Fruit fly (Drosophila melanogaster) whole organism, embryonic: ENCODE data around the gene CG5928.

Experiments
- Adf1 ChIP-seq: fragments of 200-800 bp; sonication (Bioruptor generic); IDR thresholded peaks from 2 replicates; pipeline ENCODE4 v1.3.6; 2022; ENCODE audit warnings: missing biosample characterization, missing genetic modification characterization
- Atf-2 ChIP-seq: fragments of 200-800 bp; sonication (Bioruptor generic); optimal IDR thresholded peaks from 2 replicates; lab custom pipeline; 2016; ENCODE audit warnings: missing biosample characterization, missing genetic modification characterization
- Atf6 ChIP-seq: fragments of 200-800 bp; sonication (Bioruptor generic); IDR thresholded peaks from 2 replicates; pipeline ENCODE4 v1.3.6; 2022; ENCODE audit warnings: missing biosample characterization, missing genetic modification characterization
- CG1024 ChIP-seq: fragments of 200-800 bp; sonication (Bioruptor generic); IDR thresholded peaks from 2 replicates; pipeline ENCODE4 v1.3.6; 2022; ENCODE audit warnings: missing biosample characterization, missing genetic modification characterization
- CG10431 ChIP-seq: fragments of 200-800 bp; sonication (Bioruptor generic); optimal IDR thresholded peaks from 3 replicates; lab custom pipeline; 2018; ENCODE audit warnings: missing biosample characterization, mild to moderate bottlenecking, missing genetic modification characterization
- CG10543 ChIP-seq: fragments of 200-800 bp; sonication (Bioruptor generic); optimal IDR thresholded peaks from 3 replicates; lab custom pipeline; 2017; ENCODE audit warnings: missing biosample characterization, mild to moderate bottlenecking, missing genetic modification characterization, moderate library complexity
- CG10565 ChIP-seq: fragments of 200-800 bp; sonication (Bioruptor generic); optimal IDR thresholded peaks from 3 replicates; lab custom pipeline; 2016; ENCODE audit warnings: missing biosample characterization, mild to moderate bottlenecking, missing genetic modification characterization
- CG10979 ChIP-seq: fragments of 200-800 bp; sonication (Bioruptor generic); optimal IDR thresholded peaks from 2 replicates; lab custom pipeline; 2018; ENCODE audit warnings: missing biosample characterization, mild to moderate bottlenecking, missing genetic modification characterization, moderate library complexity
- CG12769 ChIP-seq: fragments of 200-800 bp; sonication (Bioruptor generic); optimal IDR thresholded peaks from 2 replicates; lab custom pipeline; 2019; ENCODE audit warnings: missing biosample characterization, mild to moderate bottlenecking, missing genetic modification characterization, moderate library complexity
- CG13894 ChIP-seq: fragments of 200-800 bp; sonication (Bioruptor generic); optimal IDR thresholded peaks from 3 replicates; lab custom pipeline; 2018; ENCODE audit warnings: missing biosample characterization, mild to moderate bottlenecking, missing genetic modification characterization, moderate library complexity
- CG17568 ChIP-seq: fragments of 200-800 bp; sonication (Bioruptor generic); optimal IDR thresholded peaks from 2 replicates; lab custom pipeline; 2018; ENCODE audit warnings: missing biosample characterization, mild to moderate bottlenecking, missing genetic modification characterization, moderate library complexity
- CG18262 ChIP-seq: fragments of 200-800 bp; optimal IDR thresholded peaks from 3 replicates; lab custom pipeline; 2019; ENCODE audit warnings: missing biosample characterization, mild to moderate bottlenecking, missing genetic modification characterization, moderate library complexity
- CG30020 ChIP-seq: fragments of 200-800 bp; optimal IDR thresholded peaks from 2 replicates; lab custom pipeline; 2019; ENCODE audit warnings: missing biosample characterization, mild to moderate bottlenecking, missing genetic modification characterization, moderate library complexity
- CG3065 ChIP-seq: fragments of 200-800 bp; sonication (Bioruptor generic); optimal IDR thresholded peaks from 2 replicates; lab custom pipeline; 2016; ENCODE audit warnings: missing biosample characterization, missing genetic modification characterization
- CG32532 ChIP-seq: fragments of 200-800 bp; sonication (Bioruptor generic); IDR thresholded peaks from 2 replicates; pipeline ENCODE4 v1.3.6; 2022; ENCODE audit warnings: missing biosample characterization, missing genetic modification characterization
- CG4617 ChIP-seq: fragments of 200-800 bp; sonication (Bioruptor generic); optimal IDR thresholded peaks from 3 replicates; lab custom pipeline; 2016; ENCODE audit warnings: missing biosample characterization, missing genetic modification characterization, borderline replicate concordance
- CG4820 ChIP-seq: fragments of 200-800 bp; sonication (Bioruptor generic); optimal IDR thresholded peaks from 3 replicates; lab custom pipeline; 2016; ENCODE audit warnings: missing biosample characterization, missing genetic modification characterization
- CG6175 ChIP-seq: fragments of 200-800 bp; sonication (Bioruptor generic); IDR thresholded peaks from 3 replicates; pipeline ENCODE4 v1.3.6; 2022; ENCODE audit warnings: missing biosample characterization, missing genetic modification characterization
- CG6272 ChIP-seq: fragments of 200-800 bp; sonication (Bioruptor generic); IDR thresholded peaks from 2 replicates; pipeline ENCODE4 v1.3.6; 2022; ENCODE audit warnings: missing biosample characterization, missing genetic modification characterization
- CG6813 ChIP-seq: fragments of 200-800 bp; sonication (Bioruptor generic); optimal IDR thresholded peaks from 2 replicates; lab custom pipeline; 2017; ENCODE audit warnings: missing biosample characterization, missing genetic modification characterization, mild to moderate bottlenecking, moderate library complexity, missing genetic modification reagents
- CG8478 ChIP-seq: fragments of >200 bp; optimal IDR thresholded peaks from 2 replicates; lab custom pipeline; 2018
- CTCF ChIP-seq: fragments of 200-800 bp; sonication (Bioruptor generic); optimal IDR thresholded peaks from 2 replicates; lab custom pipeline; 2017; ENCODE audit warnings: missing biosample characterization, mild to moderate bottlenecking, missing genetic modification characterization, moderate library complexity
- D19A ChIP-seq: fragments of 200-800 bp; optimal IDR thresholded peaks from 3 replicates; lab custom pipeline; 2019; ENCODE audit warnings: missing biosample characterization, mild to moderate bottlenecking, missing genetic modification characterization, moderate library complexity
- Dad ChIP-seq: fragments of 200-800 bp; sonication (Bioruptor generic); optimal IDR thresholded peaks from 3 replicates; lab custom pipeline; 2016; ENCODE audit warnings: missing biosample characterization, missing genetic modification characterization
- Fer1 ChIP-seq: fragments of 200-800 bp; sonication (Bioruptor generic); optimal IDR thresholded peaks from 2 replicates; lab custom pipeline; 2017; ENCODE audit warnings: missing biosample characterization, mild to moderate bottlenecking, missing genetic modification characterization
- HLHmδ ChIP-seq: fragments of 200-800 bp; sonication (Bioruptor generic); optimal IDR thresholded peaks from 2 replicates; lab custom pipeline; 2018; ENCODE audit warnings: missing biosample characterization, mild to moderate bottlenecking, missing genetic modification characterization, moderate library complexity
- HmgZ ChIP-seq: fragments of 200-800 bp; sonication (Bioruptor generic); optimal IDR thresholded peaks from 2 replicates; lab custom pipeline; 2018; ENCODE audit warnings: missing biosample characterization, mild to moderate bottlenecking, missing genetic modification characterization
- Jarid2 ChIP-seq: fragments of 200-800 bp; sonication (Bioruptor generic); optimal IDR thresholded peaks from 3 replicates; lab custom pipeline; 2017; ENCODE audit warnings: mild to moderate bottlenecking, missing biosample characterization, missing genetic modification reagents, missing genetic modification characterization
- Meics ChIP-seq: fragments of 200-800 bp; sonication (Bioruptor generic); optimal IDR thresholded peaks from 2 replicates; lab custom pipeline; 2017; ENCODE audit warnings: missing biosample characterization, mild to moderate bottlenecking, missing genetic modification characterization
- Nf-YB ChIP-seq: fragments of 200-800 bp; sonication (Bioruptor generic); optimal IDR thresholded peaks from 3 replicates; lab custom pipeline; 2019; ENCODE audit warnings: missing biosample characterization, mild to moderate bottlenecking, missing genetic modification characterization, moderate library complexity
- Taf1 ChIP-seq: fragments of 200-800 bp; sonication (Bioruptor generic); IDR thresholded peaks from 2 replicates; pipeline ENCODE4 v1.3.6; 2022; ENCODE audit warnings: missing biosample characterization, missing genetic modification characterization
- YL-1 ChIP-seq: fragments of 200-800 bp; sonication (Bioruptor generic); optimal IDR thresholded peaks from 3 replicates; lab custom pipeline; 2017; ENCODE audit warnings: missing biosample characterization, mild to moderate bottlenecking, missing genetic modification characterization
- al ChIP-seq: fragments of 200-800 bp; sonication (Bioruptor generic); IDR thresholded peaks from 2 replicates; pipeline ENCODE4 v1.3.6; 2022; ENCODE audit warnings: missing biosample characterization, missing genetic modification characterization
- bsh ChIP-seq, 2 experiments: fragments of 200-800 bp; sonication (Bioruptor generic); optimal IDR thresholded peaks; 2 replicates each; lab custom pipeline; 2017 to 2018; ENCODE audit warnings: mild to moderate bottlenecking in 2 of 2, missing biosample characterization in 2 of 2, missing genetic modification characterization in 2 of 2, moderate library complexity in 1 of 2
- cas ChIP-seq: fragments of 200-800 bp; sonication (Bioruptor generic); IDR thresholded peaks from 2 replicates; pipeline ENCODE4 v1.3.6; 2022; ENCODE audit warnings: missing biosample characterization, missing genetic modification characterization
- cg ChIP-seq: fragments of 200-800 bp; sonication (Bioruptor generic); optimal IDR thresholded peaks from 3 replicates; lab custom pipeline; 2019; ENCODE audit warnings: missing biosample characterization, mild to moderate bottlenecking, missing genetic modification characterization, moderate library complexity
- ci ChIP-seq: fragments of 200-800 bp; sonication (Bioruptor generic); IDR thresholded peaks from 3 replicates; pipeline ENCODE4 v1.3.6; 2022; ENCODE audit warnings: missing biosample characterization, missing genetic modification characterization
- corto ChIP-seq: fragments of 200-800 bp; sonication (Bioruptor generic); optimal IDR thresholded peaks from 2 replicates; lab custom pipeline; 2016; ENCODE audit warnings: missing biosample characterization, mild to moderate bottlenecking, missing genetic modification characterization, moderate library complexity
- crp ChIP-seq, 2 experiments: fragments of 200-800 bp; sonication (Bioruptor generic); optimal IDR thresholded peaks; 2 replicates in 1 of 2; 3 replicates in 1 of 2; lab custom pipeline; 2017; ENCODE audit warnings: missing biosample characterization in 2 of 2, missing genetic modification characterization in 2 of 2, mild to moderate bottlenecking in 1 of 2, moderate library complexity in 1 of 2
- en ChIP-seq: fragments of 200-800 bp; sonication (Bioruptor generic); optimal IDR thresholded peaks from 2 replicates; lab custom pipeline; 2016; ENCODE audit warnings: missing biosample characterization, missing genetic modification characterization
- fd3F ChIP-seq: fragments of 200-800 bp; sonication (Bioruptor generic); optimal IDR thresholded peaks from 2 replicates; lab custom pipeline; 2018; ENCODE audit warnings: missing biosample characterization, mild to moderate bottlenecking, missing genetic modification characterization, moderate library complexity
- grn ChIP-seq: fragments of 200-800 bp; sonication (Bioruptor generic); optimal IDR thresholded peaks from 3 replicates; lab custom pipeline; 2017; ENCODE audit warnings: missing biosample characterization, missing genetic modification characterization
- ham ChIP-seq: fragments of 200-800 bp; sonication (Bioruptor generic); IDR thresholded peaks from 2 replicates; pipeline ENCODE4 v1.3.6; 2022; ENCODE audit warnings: missing biosample characterization, missing genetic modification characterization
- hkb ChIP-seq, 2 experiments: fragments of 200-800 bp in 1 of 2; fragments of >200 bp in 1 of 2; sonication (Bioruptor generic) in 1 of 2; IDR thresholded peaks in 1 of 2; optimal IDR thresholded peaks in 1 of 2; 2 replicates each; pipeline versions ENCODE4 v1.3.6 to Lab custom; 2017 to 2022; ENCODE audit warnings: missing biosample characterization in 1 of 2, missing genetic modification characterization in 1 of 2
- knrl ChIP-seq: fragments of 200-800 bp; sonication (Bioruptor generic); IDR thresholded peaks from 3 replicates; pipeline ENCODE4 v1.3.6; 2022; ENCODE audit warnings: missing biosample characterization, missing genetic modification characterization; ENCODE audit not compliant: partially characterized antibody
- nau ChIP-seq: fragments of 200-800 bp; sonication (Bioruptor generic); optimal IDR thresholded peaks from 3 replicates; lab custom pipeline; 2017; ENCODE audit warnings: missing biosample characterization, mild to moderate bottlenecking, missing genetic modification characterization, missing genetic modification reagents
- phol ChIP-seq: fragments of 200-800 bp; sonication (Bioruptor generic); optimal IDR thresholded peaks from 3 replicates; lab custom pipeline; 2018; ENCODE audit warnings: missing biosample characterization, mild to moderate bottlenecking, missing genetic modification characterization, moderate library complexity
- ro ChIP-seq: fragments of 200-800 bp; sonication (Bioruptor generic); IDR thresholded peaks from 2 replicates; pipeline ENCODE4 v1.3.6; 2022; ENCODE audit warnings: missing biosample characterization, missing genetic modification characterization
- slou ChIP-seq: fragments of 200-800 bp; sonication (Bioruptor generic); optimal IDR thresholded peaks from 3 replicates; lab custom pipeline; 2016; ENCODE audit warnings: missing biosample characterization, missing genetic modification characterization
- tin ChIP-seq: fragments of 200-800 bp; sonication (Bioruptor generic); optimal IDR thresholded peaks from 3 replicates; lab custom pipeline; 2016; ENCODE audit warnings: missing biosample characterization, missing genetic modification characterization
- tx ChIP-seq: fragments of 200-800 bp; sonication (Bioruptor generic); optimal IDR thresholded peaks from 2 replicates; lab custom pipeline; 2016; ENCODE audit warnings: missing biosample characterization, missing genetic modification characterization

Gene CG5928

DNA sequence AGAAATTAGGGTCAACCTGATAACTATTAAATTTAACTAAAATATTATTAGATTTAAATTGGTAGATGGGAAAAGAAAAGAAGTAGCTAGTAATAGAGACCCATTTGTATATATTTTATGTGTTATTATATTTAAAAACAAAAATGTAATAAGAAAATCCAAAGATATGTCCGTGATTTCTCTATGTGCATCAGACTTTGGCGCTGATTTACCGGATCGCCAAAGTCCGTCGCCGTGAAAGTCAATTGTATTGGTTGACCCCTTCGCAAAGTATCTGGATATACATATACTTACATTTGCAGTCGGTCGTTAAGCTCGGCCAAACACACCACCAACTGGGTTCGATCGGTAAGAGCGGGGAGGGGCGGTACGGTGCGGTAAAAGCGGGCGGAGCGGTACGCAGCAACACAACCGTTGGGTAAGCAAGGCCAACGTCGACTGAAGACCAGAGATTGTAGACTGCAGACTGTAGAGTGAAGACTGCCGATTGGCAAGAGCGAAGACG, 9.3 kb downstream of the CG5928 start (continued):
- TF ChIP-seq CG10543 = peak; percentile 10
- no peak for TF ChIP-seq CG32532 (GFP tag; lab: Robert Waterston, UW)
- no peak for TF ChIP-seq CG6813 (GFP tag; lab: Kevin White, UChicago)
- TF ChIP-seq nau (GFP tag; lab: Kevin White, UChicago) = no peak
- TF ChIP-seq en (GFP tag; lab: Kevin White, UChicago) = no peak
- TF ChIP-seq CG10565 (GFP tag; lab: Kevin White, UChicago) = no peak
- no peak for TF ChIP-seq Atf6 (GFP tag; lab: Robert Waterston, UW)
- TF ChIP-seq CG6272 (GFP tag; lab: Robert Waterston, UW) = no peak
- TF ChIP-seq tx (GFP tag; lab: Kevin White, UChicago) = no peak
- TF ChIP-seq al (GFP tag; lab: Robert Waterston, UW) = no peak
- TF ChIP-seq CG30020 (tag; lab: Kevin White, UChicago) = no peak
- TF ChIP-seq CG1024 (GFP tag; lab: Robert Waterston, UW) = no peak
- no peak for TF ChIP-seq Dad (GFP tag; lab: Kevin White, UChicago)
- 0 out of 3 replicates have a peak, but pooled peaks have one; percentile 51 for TF ChIP-seq ci (GFP tag; lab: Robert Waterston, UW)
- no peak for TF ChIP-seq slou (GFP tag; lab: Kevin White, UChicago)
- TF ChIP-seq grn (GFP tag; lab: Kevin White, UChicago) = no peak
- TF ChIP-seq CG18262 (tag; lab: Kevin White, UChicago) = peak; percentile 49
- peak; percentile 39 to 54 for TF ChIP-seq bsh (GFP tag; optimal IDR thresholded peaks at IDR 0.05; lab: Kevin White, UChicago)
- no peak for TF ChIP-seq HmgZ (tag; lab: Kevin White, UChicago)
- no peak for TF ChIP-seq YL-1 (GFP tag; lab: Kevin White, UChicago)
- TF ChIP-seq ham = no peak
- TF ChIP-seq Nf-YB = no peak
- TF ChIP-seq CG17568 (GFP tag; lab: Kevin White, UChicago) = no peak
- TF ChIP-seq Adf1 (GFP tag; lab: Robert Waterston, UW) = no peak
- TF ChIP-seq CG6175 = no peak
- no peak for TF ChIP-seq hkb (optimal IDR thresholded peaks at IDR 0.05; lab: Kevin White, UChicago)
- TF ChIP-seq hkb (GFP tag; IDR thresholded peaks at IDR 0.05; lab: Robert Waterston, UW) = peak; percentile 26; the same call in 1 of the 2 replicates
- TF ChIP-seq Jarid2 (GFP tag; lab: Kevin White, UChicago) = peak; percentile 31
- TF ChIP-seq phol (tag; lab: Kevin White, UChicago) = peak; percentile 49
- TF ChIP-seq Meics (GFP tag; lab: Kevin White, UChicago) = no peak
- TF ChIP-seq CG12769 = no peak
- TF ChIP-seq CG10431 (GFP tag; lab: Kevin White, UChicago) = peak; percentile 8
- TF ChIP-seq tin (GFP tag; lab: Kevin White, UChicago) = no peak
- TF ChIP-seq Taf1 (GFP tag; lab: Robert Waterston, UW) = no peak
- no peak for TF ChIP-seq cas (GFP tag; lab: Robert Waterston, UW)
- no peak for TF ChIP-seq CG13894 (tag; lab: Kevin White, UChicago)
- TF ChIP-seq CG8478 (lab: Kevin White, UChicago) = no peak
- TF ChIP-seq D19A (tag; lab: Kevin White, UChicago) = peak; percentile 24
- TF ChIP-seq CTCF (GFP tag; lab: Kevin White, UChicago) = no peak
- no peak for TF ChIP-seq CG4617
- peak; percentile 45 for TF ChIP-seq CG10979 (tag; lab: Kevin White, UChicago)
- TF ChIP-seq corto (GFP tag; lab: Kevin White, UChicago) = no peak
- no peak for TF ChIP-seq Atf-2
- no peak for TF ChIP-seq ro (GFP tag; lab: Robert Waterston, UW)
- TF ChIP-seq knrl (GFP tag; lab: Robert Waterston, UW) = no peak
- TF ChIP-seq HLHmδ (GFP tag; lab: Kevin White, UChicago) = no peak
- no peak for TF ChIP-seq Fer1 (GFP tag; lab: Kevin White, UChicago)
- TF ChIP-seq CG4820 = no peak
- no peak for TF ChIP-seq cg (GFP tag; lab: Kevin White, UChicago)
- TF ChIP-seq fd3F (GFP tag; lab: Kevin White, UChicago) = no peak
- no peak for TF ChIP-seq crp (GFP tag; optimal IDR thresholded peaks at IDR 0.05; lab: Kevin White, UChicago)
- no peak for TF ChIP-seq CG3065
